Worm (Caenorhabditis elegans): Measurements from ENCODE around the gene msp-45.

DNA sequence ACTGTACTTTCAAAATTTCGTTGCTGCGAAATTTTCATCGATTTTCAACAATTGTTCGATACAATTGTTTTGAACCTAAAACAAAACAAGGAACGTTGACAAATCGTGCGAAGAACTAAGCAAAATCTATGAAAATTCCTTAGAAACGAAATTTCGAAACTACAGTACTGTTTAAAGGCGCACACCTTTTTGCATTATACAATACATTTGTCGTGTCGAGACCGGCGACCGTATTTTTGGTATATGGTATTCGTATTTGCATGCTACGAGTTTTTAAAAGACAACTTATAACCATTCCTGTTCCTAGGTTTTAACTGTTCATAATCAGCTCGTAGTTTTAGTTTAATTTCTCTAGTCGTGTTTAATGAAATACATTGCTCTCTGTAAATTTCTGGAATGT lies 21.7 kb upstream of the msp-45 start:
- TF ChIP-seq ceh-9 (tag; optimal IDR thresholded peaks at IDR 0.05) (no peak), ttx-3 (tag; optimal IDR thresholded peaks at IDR 0.05) (no peak), F13H6.1 (tag; optimal IDR thresholded peaks at IDR 0.05) (no peak), nhr-232 (tag; optimal IDR thresholded peaks at IDR 0.05) (no peak), pax-1 (tag; optimal IDR thresholded peaks at IDR 0.05) (no peak), elt-2 (tag; optimal IDR thresholded peaks at IDR 0.05) (no peak)
